Fruit fly (Drosophila melanogaster): ENCODE measurements around the gene CG33252.

DNA sequence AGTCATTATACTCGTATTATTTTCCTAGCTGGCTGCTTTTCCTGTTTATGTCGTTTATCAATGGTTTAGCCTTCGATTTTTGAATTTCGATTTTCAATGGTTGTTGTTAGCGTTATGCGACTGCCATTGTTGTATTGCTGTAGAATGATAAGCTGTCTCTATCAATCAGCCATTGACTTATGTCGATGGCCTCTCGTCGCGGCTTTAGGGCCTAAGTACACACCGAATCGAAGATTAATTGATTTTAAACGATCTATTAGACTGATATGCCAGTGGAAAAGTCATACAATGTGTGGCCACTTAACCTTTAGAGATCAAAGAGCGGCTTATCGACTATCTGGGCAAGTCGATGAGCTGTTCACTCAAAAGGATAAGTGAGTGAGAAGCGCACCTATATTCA is 25.6 kb upstream of the CG33252 start:
- no peak for TF ChIP-seq CG3281 (GFP tag; optimal IDR thresholded peaks at IDR 0.05)
- TF ChIP-seq sens (GFP tag) = no peak
- no peak for TF ChIP-seq bigmax (GFP tag; optimal IDR thresholded peaks at IDR 0.05)

All from whole organism, embryonic.